Fruit fly (Drosophila melanogaster): Measurements from ENCODE around the gene CG12147.
A peak's percentile ranks its signal among the peaks of the same experiment; 100 is the strongest.

Gene CG12147

dm6 chr3R:5458627-5459026, 31.6 kb upstream of the CG12147 start:
- no peak for TF ChIP-seq Lpt (GFP tag; optimal IDR thresholded peaks at IDR 0.05)
- TF ChIP-seq Smox (GFP tag; optimal IDR thresholded peaks at IDR 0.05) = no peak
- TF ChIP-seq OdsH (GFP tag; optimal IDR thresholded peaks at IDR 0.05) = no peak
- TF ChIP-seq pdm3 (GFP tag; optimal IDR thresholded peaks at IDR 0.05) = no peak
- TF ChIP-seq Blimp-1 (GFP tag; optimal IDR thresholded peaks at IDR 0.05) = no peak
- TF ChIP-seq vri (GFP tag; optimal IDR thresholded peaks at IDR 0.05) = peak; percentile 18

dm6 chr3R:5454334-5454733, 27.3 kb upstream of the CG12147 start:
- TF ChIP-seq CG10669 (GFP tag; optimal IDR thresholded peaks at IDR 0.05) (no peak), CG3919 (GFP tag; optimal IDR thresholded peaks at IDR 0.05) (no peak), CG15336 (GFP tag; IDR thresholded peaks at IDR 0.05) (no peak), fd85E (GFP tag; optimal IDR thresholded peaks at IDR 0.05) (no peak), Met (GFP tag; optimal IDR thresholded peaks at IDR 0.05) (no peak), vri (GFP tag; optimal IDR thresholded peaks at IDR 0.05) (peak; percentile 13), esn (GFP tag; optimal IDR thresholded peaks at IDR 0.05) (no peak), CG16779 (tag; optimal IDR thresholded peaks at IDR 0.05) (no peak), Sox14 (GFP tag; optimal IDR thresholded peaks at IDR 0.05) (no peak), Lpt (GFP tag; optimal IDR thresholded peaks at IDR 0.05) (no peak), Eip78C (GFP tag) (peak; percentile 50)

- TF ChIP-seq Sox14 (GFP tag; optimal IDR thresholded peaks at IDR 0.05) = peak; percentile 24
- TF ChIP-seq lz (GFP tag; optimal IDR thresholded peaks at IDR 0.05) = no peak
- peak; percentile 65 for TF ChIP-seq fkh (GFP tag; optimal IDR thresholded peaks at IDR 0.05)
Measured at dm6 chr3R:5438750-5439149, 11.7 kb upstream of the CG12147 start.

- TF ChIP-seq Lpt (GFP tag; optimal IDR thresholded peaks at IDR 0.05) = no peak
- no peak for TF ChIP-seq CG6792 (GFP tag; optimal IDR thresholded peaks at IDR 0.05)
- TF ChIP-seq Ets21C (GFP tag; optimal IDR thresholded peaks at IDR 0.05) = no peak
- TF ChIP-seq Met (GFP tag; optimal IDR thresholded peaks at IDR 0.05) = no peak
- TF ChIP-seq CG3919 (GFP tag; optimal IDR thresholded peaks at IDR 0.05) = no peak
- TF ChIP-seq CG3032 (tag; optimal IDR thresholded peaks at IDR 0.05) = no peak
- TF ChIP-seq topi (GFP tag; optimal IDR thresholded peaks at IDR 0.05) = no peak
- no peak for TF ChIP-seq Blimp-1 (GFP tag; optimal IDR thresholded peaks at IDR 0.05)
- TF ChIP-seq fkh (GFP tag; optimal IDR thresholded peaks at IDR 0.05) = no peak
- TF ChIP-seq net (GFP tag; optimal IDR thresholded peaks at IDR 0.05) = no peak
Measured at dm6 chr3R:5429786-5430185, 2.7 kb upstream of the CG12147 start.

- TF ChIP-seq CG8119 (GFP tag; IDR thresholded peaks at IDR 0.05) (peak; percentile 51; the same call in 1 of the 3 replicates), ss (GFP tag; optimal IDR thresholded peaks at IDR 0.05) (no peak), Hr38 (GFP tag; optimal IDR thresholded peaks at IDR 0.05) (no peak), Hr4 (GFP tag; optimal IDR thresholded peaks at IDR 0.05) (peak; percentile 62), Smox (GFP tag; optimal IDR thresholded peaks at IDR 0.05) (peak; percentile 16), CG31627 (GFP tag; optimal IDR thresholded peaks at IDR 0.05) (no peak), CG10631 (GFP tag; optimal IDR thresholded peaks at IDR 0.05) (no peak), CG10669 (GFP tag; optimal IDR thresholded peaks at IDR 0.05) (no peak), CG3032 (tag; optimal IDR thresholded peaks at IDR 0.05) (no peak), CG32006 (GFP tag; optimal IDR thresholded peaks at IDR 0.05) (peak; percentile 38), lz (GFP tag; optimal IDR thresholded peaks at IDR 0.05) (no peak), CG6792 (GFP tag; optimal IDR thresholded peaks at IDR 0.05) (no peak), CG3919 (GFP tag; optimal IDR thresholded peaks at IDR 0.05) (peak; percentile 35), Sox14 (GFP tag; optimal IDR thresholded peaks at IDR 0.05) (no peak), CG15336 (GFP tag; IDR thresholded peaks at IDR 0.05) (peak; percentile 48), CG8632 (GFP tag; optimal IDR thresholded peaks at IDR 0.05) (no peak), Sox102F (GFP tag; optimal IDR thresholded peaks at IDR 0.05) (peak; percentile 20), CG11294 (GFP tag; IDR thresholded peaks at IDR 0.05) (no peak), acj6 (GFP tag; optimal IDR thresholded peaks at IDR 0.05) (peak; percentile 29), Ets21C (GFP tag; optimal IDR thresholded peaks at IDR 0.05) (no peak), eg (GFP tag; IDR thresholded peaks at IDR 0.05) (peak; percentile 56; the same call in 1 of the 3 replicates), Ets96B (tag; optimal IDR thresholded peaks at IDR 0.05) (no peak), esn (GFP tag; optimal IDR thresholded peaks at IDR 0.05) (no peak), Eip78C (GFP tag) (peak; percentile 75), spab (GFP tag; optimal IDR thresholded peaks at IDR 0.05) (no peak), Sox15 (GFP tag; optimal IDR thresholded peaks at IDR 0.05) (no peak), Hr39 (GFP tag; optimal IDR thresholded peaks at IDR 0.05) (no peak), fkh (GFP tag; optimal IDR thresholded peaks at IDR 0.05) (no peak), salr (GFP tag; optimal IDR thresholded peaks at IDR 0.05) (no peak), CG11902 (GFP tag; optimal IDR thresholded peaks at IDR 0.05) (no peak), CG6276 (GFP tag; optimal IDR thresholded peaks at IDR 0.05) (peak; percentile 31), topi (GFP tag; optimal IDR thresholded peaks at IDR 0.05) (peak; percentile 56), CG11762 (GFP tag; optimal IDR thresholded peaks at IDR 0.05; ENCODE audit: insufficient read depth) (no peak), Lpt (GFP tag; optimal IDR thresholded peaks at IDR 0.05) (no peak)
Measured at dm6 chr3R:5422123-5422522, 4.9 kb downstream of the CG12147 start.

Data from whole organism, prepupa.